Worm (Caenorhabditis elegans): ENCODE measurements around the gene srz-102.

- TF ChIP-seq blmp-1 (tag; optimal IDR thresholded peaks at IDR 0.05; ENCODE audit: insufficient read depth) (no peak), nhr-25 (tag; optimal IDR thresholded peaks at IDR 0.05) (no peak), snpc-4 (tag; optimal IDR thresholded peaks at IDR 0.05) (no peak), unc-55 (GFP tag; optimal IDR thresholded peaks at IDR 0.05) (no peak), egl-27 (tag; optimal IDR thresholded peaks at IDR 0.05) (no peak)
Observed at ce11 chrV:16646372-16646771, 41.0 kb upstream of the srz-102 start, which contains the start of gene W06G6.9.

All from whole organism, L2 larva.